Fruit fly (Drosophila melanogaster) whole organism, embryonic: ENCODE data around the gene CG7724.

Source experiments
- B-H2 ChIP-seq: fragments of 200-800 bp; sonication (Bioruptor generic); optimal IDR thresholded peaks from 2 replicates; lab custom pipeline; 2018; ENCODE audit warnings: missing biosample characterization, mild to moderate bottlenecking, missing genetic modification characterization
- BEAF-32 ChIP-seq: fragments of 200-800 bp; sonication (Bioruptor generic); optimal IDR thresholded peaks from 3 replicates; lab custom pipeline; 2017; ENCODE audit warnings: missing biosample characterization, missing genetic modification characterization, mild to moderate bottlenecking, moderate library complexity, missing genetic modification reagents
- Blimp-1 ChIP-seq: fragments of 200-800 bp; sonication (Bioruptor generic); optimal IDR thresholded peaks from 3 replicates; lab custom pipeline; 2018; ENCODE audit warnings: missing biosample characterization, missing genetic modification characterization, mild to moderate bottlenecking, moderate library complexity, missing genetic modification reagents
- BtbVII ChIP-seq: fragments of 200-800 bp; sonication (Bioruptor generic); optimal IDR thresholded peaks from 3 replicates; lab custom pipeline; 2017; ENCODE audit warnings: missing biosample characterization, mild to moderate bottlenecking, missing genetic modification characterization
- CG10274 ChIP-seq: fragments of 200-800 bp; sonication (Bioruptor generic); optimal IDR thresholded peaks from 3 replicates; lab custom pipeline; 2017; ENCODE audit warnings: missing biosample characterization, mild to moderate bottlenecking, missing genetic modification characterization
- CG10321 ChIP-seq: fragments of 200-800 bp; sonication (Bioruptor generic); IDR thresholded peaks from 2 replicates; pipeline ENCODE4 v1.3.6; 2022; ENCODE audit warnings: missing biosample characterization, missing genetic modification characterization
- CG10431 ChIP-seq: fragments of 200-800 bp; sonication (Bioruptor generic); optimal IDR thresholded peaks from 3 replicates; lab custom pipeline; 2018; ENCODE audit warnings: missing biosample characterization, mild to moderate bottlenecking, missing genetic modification characterization
- CG1233 ChIP-seq: fragments of 200-800 bp; sonication (Bioruptor generic); optimal IDR thresholded peaks from 4 replicates; lab custom pipeline; 2018; ENCODE audit warnings: missing biosample characterization, mild to moderate bottlenecking, missing genetic modification characterization
- CG13424 ChIP-seq: fragments of 200-800 bp; sonication (Bioruptor generic); optimal IDR thresholded peaks from 2 replicates; lab custom pipeline; 2019; ENCODE audit warnings: missing biosample characterization, mild to moderate bottlenecking, missing genetic modification characterization, moderate library complexity
- CG1602 ChIP-seq: fragments of 200-800 bp; sonication (Bioruptor generic); optimal IDR thresholded peaks from 3 replicates; lab custom pipeline; 2016; ENCODE audit warnings: missing biosample characterization, missing genetic modification characterization
- CG16813 ChIP-seq: fragments of 200-800 bp; sonication (Bioruptor generic); IDR thresholded peaks from 3 replicates; pipeline ENCODE4 v1.3.6; 2022; ENCODE audit warnings: missing biosample characterization, missing genetic modification characterization; ENCODE audit not compliant: partially characterized antibody
- CG17568 ChIP-seq: fragments of 200-800 bp; sonication (Bioruptor generic); optimal IDR thresholded peaks from 2 replicates; lab custom pipeline; 2018; ENCODE audit warnings: missing biosample characterization, mild to moderate bottlenecking, missing genetic modification characterization, moderate library complexity
- CG2199 ChIP-seq: fragments of 200-800 bp; sonication (Bioruptor generic); IDR thresholded peaks from 3 replicates; pipeline ENCODE4 v1.3.6; 2022; ENCODE audit warnings: missing biosample characterization, missing genetic modification characterization
- CG3065 ChIP-seq: fragments of 200-800 bp; sonication (Bioruptor generic); optimal IDR thresholded peaks from 2 replicates; lab custom pipeline; 2016; ENCODE audit warnings: missing biosample characterization, missing genetic modification characterization
- CG31365 ChIP-seq: fragments of 200-800 bp; sonication (Bioruptor generic); optimal IDR thresholded peaks from 2 replicates; lab custom pipeline; 2018; ENCODE audit warnings: missing biosample characterization, mild to moderate bottlenecking, missing genetic modification characterization
- CG8359 ChIP-seq: fragments of 200-800 bp; sonication (Bioruptor generic); optimal IDR thresholded peaks from 2 replicates; lab custom pipeline; 2017; ENCODE audit warnings: missing biosample characterization, mild to moderate bottlenecking, missing genetic modification characterization, borderline replicate concordance
- CG9215 ChIP-seq: fragments of 200-800 bp; sonication (Bioruptor generic); IDR thresholded peaks from 2 replicates; pipeline ENCODE4 v1.3.6; 2022; ENCODE audit warnings: missing biosample characterization, missing genetic modification characterization
- CG9797 ChIP-seq: fragments of 200-800 bp; sonication (Bioruptor generic); optimal IDR thresholded peaks from 3 replicates; lab custom pipeline; 2018; ENCODE audit warnings: missing biosample characterization, mild to moderate bottlenecking, missing genetic modification characterization
- CrebB ChIP-seq: fragments of 200-800 bp; sonication (Bioruptor generic); optimal IDR thresholded peaks from 3 replicates; lab custom pipeline; 2018; ENCODE audit warnings: missing biosample characterization, mild to moderate bottlenecking, missing genetic modification characterization
- D ChIP-seq, 2 experiments: fragments of 200-800 bp in 1 of 2; fragments of >200 bp in 1 of 2; sonication (Bioruptor generic) in 1 of 2; optimal IDR thresholded peaks; 2 replicates in 1 of 2; 3 replicates in 1 of 2; lab custom pipeline; 2017; ENCODE audit warnings: mild to moderate bottlenecking in 1 of 2, missing biosample characterization in 1 of 2, missing genetic modification characterization in 1 of 2, missing genetic modification reagents in 1 of 2
- Dbx ChIP-seq: fragments of 200-800 bp; sonication (Bioruptor generic); IDR thresholded peaks from 3 replicates; pipeline ENCODE4 v1.3.6; 2022; ENCODE audit warnings: missing biosample characterization, missing genetic modification characterization
- Dll ChIP-seq: fragments of 200-800 bp; sonication (Bioruptor generic); IDR thresholded peaks from 4 replicates; pipeline ENCODE4 v1.3.6; 2022; ENCODE audit warnings: missing biosample characterization, missing genetic modification characterization; ENCODE audit not compliant: partially characterized antibody
- Ets65A ChIP-seq: fragments of 200-800 bp; sonication (Bioruptor generic); peaks from one replicate; lab custom pipeline; 2016; ENCODE audit warnings: missing biosample characterization, missing genetic modification characterization
- Gsc ChIP-seq: fragments of 200-800 bp; sonication (Bioruptor generic); IDR thresholded peaks from 2 replicates; pipeline ENCODE4 v1.3.6; 2022; ENCODE audit warnings: missing biosample characterization, missing genetic modification characterization
- Gug ChIP-seq: fragments of 200-800 bp; sonication (Bioruptor generic); IDR thresholded peaks from 4 replicates; pipeline ENCODE4 v1.3.6; 2022; ENCODE audit warnings: missing biosample characterization, missing genetic modification characterization
- MESR4 ChIP-seq: fragments of 200-800 bp; sonication (Bioruptor generic); optimal IDR thresholded peaks from 2 replicates; lab custom pipeline; 2018; ENCODE audit warnings: missing biosample characterization, mild to moderate bottlenecking, missing genetic modification characterization, moderate library complexity
- Mes4 ChIP-seq: fragments of 200-800 bp; sonication (Bioruptor generic); optimal IDR thresholded peaks from 2 replicates; lab custom pipeline; 2016; ENCODE audit warnings: missing biosample characterization, missing genetic modification characterization
- Rfx ChIP-seq: fragments of 200-800 bp; sonication (Bioruptor generic); IDR thresholded peaks from 2 replicates; pipeline ENCODE4 v1.3.6; 2022; ENCODE audit warnings: missing biosample characterization, missing genetic modification characterization
- Tbp ChIP-seq: fragments of >200 bp; optimal IDR thresholded peaks from 2 replicates; lab custom pipeline; 2018; ENCODE audit warnings: missing biosample characterization, missing genetic modification characterization
- al ChIP-seq: fragments of 200-800 bp; sonication (Bioruptor generic); IDR thresholded peaks from 2 replicates; pipeline ENCODE4 v1.3.6; 2022; ENCODE audit warnings: missing biosample characterization, missing genetic modification characterization
- cas ChIP-seq: fragments of 200-800 bp; sonication (Bioruptor generic); IDR thresholded peaks from 2 replicates; pipeline ENCODE4 v1.3.6; 2022; ENCODE audit warnings: missing biosample characterization, missing genetic modification characterization
- cg ChIP-seq: fragments of 200-800 bp; sonication (Bioruptor generic); optimal IDR thresholded peaks from 3 replicates; lab custom pipeline; 2019; ENCODE audit warnings: missing biosample characterization, mild to moderate bottlenecking, missing genetic modification characterization, moderate library complexity
- ci ChIP-seq: fragments of 200-800 bp; sonication (Bioruptor generic); IDR thresholded peaks from 3 replicates; pipeline ENCODE4 v1.3.6; 2022; ENCODE audit warnings: missing biosample characterization, missing genetic modification characterization
- crol ChIP-seq: fragments of 200-800 bp; sonication (Bioruptor generic); IDR thresholded peaks from 2 replicates; pipeline ENCODE4 v1.3.6; 2022; ENCODE audit warnings: missing biosample characterization, missing genetic modification characterization
- cwo ChIP-seq: fragments of 200-800 bp; sonication (Bioruptor generic); optimal IDR thresholded peaks from 3 replicates; lab custom pipeline; 2017; ENCODE audit warnings: missing biosample characterization, missing genetic modification characterization, mild to moderate bottlenecking, moderate library complexity, missing genetic modification reagents
- dpn ChIP-seq, 2 experiments: fragments of 200-800 bp; sonication (Bioruptor generic); optimal IDR thresholded peaks; 3 replicates each; lab custom pipeline; 2016; ENCODE audit warnings: missing biosample characterization in 2 of 2, missing genetic modification characterization in 2 of 2
- ewg ChIP-seq: fragments of 200-800 bp; sonication (Bioruptor generic); optimal IDR thresholded peaks from 3 replicates; lab custom pipeline; 2017; ENCODE audit warnings: mild to moderate bottlenecking, missing biosample characterization, missing genetic modification reagents, missing genetic modification characterization
- gro ChIP-seq: fragments of 200-800 bp; sonication (Bioruptor generic); optimal IDR thresholded peaks from 2 replicates; lab custom pipeline; 2016; ENCODE audit warnings: missing biosample characterization, missing genetic modification characterization
- gt ChIP-seq: fragments of 200-800 bp; sonication (Bioruptor generic); IDR thresholded peaks from 2 replicates; pipeline ENCODE4 v1.3.6; 2022; ENCODE audit warnings: missing biosample characterization, missing genetic modification characterization
- repo ChIP-seq: fragments of 200-800 bp; sonication (Bioruptor generic); optimal IDR thresholded peaks from 2 replicates; lab custom pipeline; 2016; ENCODE audit warnings: missing biosample characterization, missing genetic modification characterization
- sc ChIP-seq, 3 experiments: fragments of >200 bp in 2 of 3; fragments of 200-800 bp in 1 of 3; sonication (Bioruptor generic) in 1 of 3; optimal IDR thresholded peaks; 2 replicates in 2 of 3; 3 replicates in 1 of 3; lab custom pipeline; 2017; ENCODE audit warnings: mild to moderate bottlenecking in 1 of 3, missing biosample characterization in 1 of 3, missing genetic modification characterization in 1 of 3, missing genetic modification reagents in 1 of 3
- tap ChIP-seq: fragments of 200-800 bp; optimal IDR thresholded peaks from 3 replicates; lab custom pipeline; 2019; ENCODE audit warnings: missing biosample characterization, mild to moderate bottlenecking, missing genetic modification characterization, moderate library complexity
- trem ChIP-seq: fragments of 200-800 bp; optimal IDR thresholded peaks from 3 replicates; lab custom pipeline; 2019; ENCODE audit warnings: missing biosample characterization, mild to moderate bottlenecking, missing genetic modification characterization, moderate library complexity
- twi ChIP-seq: fragments of 200-800 bp; optimal IDR thresholded peaks from 2 replicates; lab custom pipeline; 2019; ENCODE audit warnings: missing biosample characterization, mild to moderate bottlenecking, missing genetic modification characterization, moderate library complexity
- usp ChIP-seq: fragments of >200 bp; optimal IDR thresholded peaks from 2 replicates; lab custom pipeline; 2017; ENCODE audit warnings: missing biosample characterization, missing genetic modification characterization
- zen ChIP-seq: fragments of 200-800 bp; sonication (Bioruptor generic); optimal IDR thresholded peaks from 3 replicates; lab custom pipeline; 2018; ENCODE audit warnings: missing biosample characterization, mild to moderate bottlenecking, missing genetic modification characterization, moderate library complexity

Gene CG7724

DNA sequence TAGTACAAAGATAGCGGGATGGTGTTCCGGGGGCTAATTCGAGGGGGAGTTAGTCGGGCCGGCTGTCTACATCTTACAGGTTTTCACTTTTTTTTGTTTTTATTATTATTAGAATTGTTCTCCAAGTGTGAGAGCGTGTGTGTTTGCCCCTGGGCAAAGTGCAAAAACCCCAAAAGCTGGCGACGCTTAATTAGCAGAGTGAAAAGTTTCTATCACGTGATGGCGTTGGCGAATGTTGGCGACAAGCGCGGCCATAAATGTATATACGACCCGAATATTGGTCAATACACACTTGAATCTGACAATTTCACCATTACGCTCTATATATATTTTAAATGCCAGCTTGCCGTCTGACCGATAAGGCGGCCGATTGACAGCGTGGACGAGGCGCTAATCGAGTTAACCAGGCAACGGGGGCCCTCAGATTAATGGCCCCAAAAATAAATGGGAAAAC lies 46.5 kb upstream of the CG7724 start (continued):
- peak; percentile 26; the same call in 1 of the 2 replicates for TF ChIP-seq Rfx (GFP tag; lab: Robert Waterston, UW)
- TF ChIP-seq al (GFP tag; lab: Robert Waterston, UW): peak; percentile 11; the same call in 1 of the 2 replicates
- 0 out of 3 replicates have a peak, but pooled peaks have one; percentile 54 for TF ChIP-seq CG2199
- 0 out of 4 replicates have a peak, but pooled peaks have one; percentile 21 for TF ChIP-seq Dll
- 0 out of 3 replicates have a peak, but pooled peaks have one; percentile 19 for TF ChIP-seq Dbx (GFP tag; lab: Robert Waterston, UW)

DNA sequence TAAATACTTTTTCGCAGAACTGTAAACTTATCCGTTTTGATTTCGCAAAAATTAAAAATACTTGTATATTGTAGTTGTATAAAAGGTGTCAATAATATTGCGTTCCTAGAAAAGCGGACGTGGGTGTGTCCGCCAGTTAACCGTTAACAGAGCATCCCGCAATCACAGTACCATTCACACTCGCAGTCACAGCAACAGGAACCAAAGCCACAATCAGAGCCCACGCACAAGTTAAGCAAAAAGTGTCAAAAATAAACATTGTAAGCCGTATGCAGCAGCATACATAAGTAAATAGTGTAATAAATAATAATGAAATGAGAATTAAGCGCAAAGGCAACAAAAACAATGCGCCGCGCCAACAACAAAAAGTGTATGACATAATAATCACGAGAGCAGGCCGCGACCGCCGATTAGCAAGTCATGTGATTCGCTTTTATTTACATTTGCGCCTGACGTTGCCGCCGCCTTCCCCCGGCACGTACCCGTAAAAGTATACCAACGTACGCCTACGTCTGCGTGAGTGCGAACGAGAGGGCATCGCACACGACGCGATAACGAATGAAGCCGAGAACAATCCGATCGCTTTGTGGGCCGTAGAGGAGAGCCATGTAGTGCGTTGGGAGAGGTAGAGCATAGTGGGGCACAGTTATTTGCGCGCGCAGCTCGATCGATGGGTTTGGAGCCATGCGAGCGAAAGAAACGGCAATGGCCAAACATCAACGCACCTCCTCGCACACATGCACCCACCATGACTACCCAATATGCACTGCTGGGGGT lies 45.5 kb upstream of the CG7724 start:
- TF ChIP-seq CG10321 (GFP tag; lab: Robert Waterston, UW) (peak; percentile 85), Blimp-1 (GFP tag; lab: Kevin White, UChicago) (no peak), cg (GFP tag; lab: Kevin White, UChicago) (peak; percentile 60), CG1602 (GFP tag; lab: Kevin White, UChicago) (peak; percentile 18), zen (no peak), dpn (GFP tag; optimal IDR thresholded peaks at IDR 0.05; lab: Kevin White, UChicago) (peak in 1 of 2 experiments; percentile 27), CG8359 (GFP tag; lab: Kevin White, UChicago) (no peak), CG16813 (no peak), ci (peak; percentile 55), CG13424 (tag; lab: Kevin White, UChicago) (peak; percentile 37), MESR4 (GFP tag; lab: Kevin White, UChicago) (no peak), CG1233 (GFP tag; lab: Kevin White, UChicago) (peak; percentile 21), CG9215 (no peak), gt (GFP tag; lab: Robert Waterston, UW) (no peak), Rfx (GFP tag; lab: Robert Waterston, UW) (peak; percentile 48), repo (GFP tag; lab: Kevin White, UChicago) (peak; percentile 31), crol (GFP tag; lab: Robert Waterston, UW) (peak; percentile 100), trem (tag; lab: Kevin White, UChicago) (no peak), Ets65A (GFP tag; lab: Kevin White, UChicago) (peak; percentile 91), gro (GFP tag; lab: Kevin White, UChicago) (peak; percentile 49), ewg (no peak), tap (tag; lab: Kevin White, UChicago) (no peak), sc (optimal IDR thresholded peaks at IDR 0.05; lab: Kevin White, UChicago) (no peak), sc (GFP tag; optimal IDR thresholded peaks at IDR 0.05; lab: Kevin White, UChicago) (no peak), cas (GFP tag; lab: Robert Waterston, UW) (no peak), CG10274 (no peak), cwo (peak; percentile 100), CG9797 (GFP tag; lab: Kevin White, UChicago) (peak; percentile 14), CG17568 (GFP tag; lab: Kevin White, UChicago) (peak; percentile 52), usp (GFP tag; lab: Kevin White, UChicago) (no peak), CrebB (tag; lab: Kevin White, UChicago) (peak; percentile 75), Tbp (no peak), BEAF-32 (no peak), CG10431 (GFP tag; lab: Kevin White, UChicago) (no peak), BtbVII (GFP tag; lab: Kevin White, UChicago) (peak; percentile 49), twi (tag; lab: Kevin White, UChicago) (peak; percentile 27), Gug (GFP tag; lab: Robert Waterston, UW) (no peak), Mes4 (GFP tag; lab: Kevin White, UChicago) (no peak), B-H2 (GFP tag; lab: Kevin White, UChicago) (peak; percentile 77), CG3065 (GFP tag; lab: Kevin White, UChicago) (no peak), Gsc (GFP tag; lab: Robert Waterston, UW) (no peak), D (optimal IDR thresholded peaks at IDR 0.05; lab: Kevin White, UChicago) (no peak), D (GFP tag; optimal IDR thresholded peaks at IDR 0.05; lab: Kevin White, UChicago) (no peak), CG31365 (tag; lab: Kevin White, UChicago) (no peak)
